In genomic region chrX:1443556-1444243, ce11 we compare ENCODE assay signal across 4 worm cellular contexts.
TF ChIP-seq lines count a peak whose summit lies in the region.

No protein-coding gene starts in this region.

TF ChIP-seq in whole organism, L2 larva, 48 proteins besides CTCF, POLR2A, EP300 and RAD21 (continues in another document):
- TF ChIP-seq nhr-77 (tag; optimal IDR thresholded peaks at IDR 0.05; lab: Kevin White, UChicago), result no peak
- no peak for TF ChIP-seq mbf-1 (tag; optimal IDR thresholded peaks at IDR 0.05; lab: Kevin White, UChicago)
- no peak for TF ChIP-seq elt-3 (tag; optimal IDR thresholded peaks at IDR 0.05; lab: Kevin White, UChicago)
- TF ChIP-seq nhr-21 (tag; optimal IDR thresholded peaks at IDR 0.05; lab: Kevin White, UChicago), result no peak
- TF ChIP-seq C34F6.9 (tag; optimal IDR thresholded peaks at IDR 0.05; lab: Kevin White, UChicago), result peak; percentile 22
- TF ChIP-seq nhr-6 (tag; optimal IDR thresholded peaks at IDR 0.05; lab: Kevin White, UChicago), result no peak
- TF ChIP-seq ama-1 (optimal IDR thresholded peaks at IDR 0.05; lab: Kevin White, UChicago), result no peak
- no peak for TF ChIP-seq ceh-16 (tag; optimal IDR thresholded peaks at IDR 0.05; lab: Kevin White, UChicago)
- no peak for TF ChIP-seq ztf-1 (GFP tag; conservative IDR thresholded peaks at IDR 0.05; lab: Robert Waterston, UW)
- no peak for TF ChIP-seq ztf-4 (tag; optimal IDR thresholded peaks at IDR 0.05; lab: Kevin White, UChicago)
- TF ChIP-seq sma-3 (GFP tag; optimal IDR thresholded peaks at IDR 0.05; lab: Kevin White, UChicago), result peak; percentile 20
- peak; percentile 4 for TF ChIP-seq lin-13 (GFP tag; optimal IDR thresholded peaks at IDR 0.05; lab: Kevin White, UChicago)
- no peak for TF ChIP-seq Y55F3AM.14 (GFP tag; optimal IDR thresholded peaks at IDR 0.05; lab: Kevin White, UChicago)
- no peak for TF ChIP-seq alr-1 (tag; optimal IDR thresholded peaks at IDR 0.05; lab: Kevin White, UChicago)
- no peak for TF ChIP-seq nhr-23 (tag; optimal IDR thresholded peaks at IDR 0.05; lab: Kevin White, UChicago)
- TF ChIP-seq lin-11 (tag; optimal IDR thresholded peaks at IDR 0.05; lab: Kevin White, UChicago), result no peak
- TF ChIP-seq skn-1 (tag; optimal IDR thresholded peaks at IDR 0.05; lab: Kevin White, UChicago), result no peak
- TF ChIP-seq blmp-1 (tag; optimal IDR thresholded peaks at IDR 0.05; lab: Kevin White, UChicago; ENCODE audit: insufficient read depth), result no peak
- no peak for TF ChIP-seq dmd-4 (tag; optimal IDR thresholded peaks at IDR 0.05; lab: Kevin White, UChicago)
- TF ChIP-seq gmeb-1 (tag; optimal IDR thresholded peaks at IDR 0.05; lab: Kevin White, UChicago), result no peak
- TF ChIP-seq mdl-1 (tag; optimal IDR thresholded peaks at IDR 0.05; lab: Kevin White, UChicago), result no peak
- TF ChIP-seq F13H6.1 (tag; optimal IDR thresholded peaks at IDR 0.05; lab: Kevin White, UChicago), result no peak
- TF ChIP-seq unc-55 (GFP tag; optimal IDR thresholded peaks at IDR 0.05; lab: Kevin White, UChicago), result no peak
- TF ChIP-seq unc-39 (tag; optimal IDR thresholded peaks at IDR 0.05; lab: Kevin White, UChicago), result no peak

TF ChIP-seq in whole organism, L4 larva, 104 proteins besides CTCF, POLR2A, EP300 and RAD21:
- TF ChIP-seq daf-16 (GFP tag; optimal IDR thresholded peaks at IDR 0.05; lab: Kevin White, UChicago) (no peak), daf-16 (tag; optimal IDR thresholded peaks at IDR 0.05; lab: Kevin White, UChicago) (peak; percentile 37), hif-1 (tag; optimal IDR thresholded peaks at IDR 0.05; lab: Kevin White, UChicago) (peak in 1 of 2 experiments; percentile 17), daf-19 (GFP tag; conservative IDR thresholded peaks at IDR 0.05; lab: Robert Waterston, UW) (no peak), nhr-102 (tag; optimal IDR thresholded peaks at IDR 0.05; lab: Kevin White, UChicago) (peak; percentile 55), fos-1 (tag; optimal IDR thresholded peaks at IDR 0.05; lab: Kevin White, UChicago) (no peak), mep-1 (tag; optimal IDR thresholded peaks at IDR 0.05; lab: Kevin White, UChicago) (peak; percentile 0), aha-1 (tag; lab: Kevin White, UChicago) (peak; percentile 68), nhr-77 (tag; optimal IDR thresholded peaks at IDR 0.05; lab: Kevin White, UChicago) (peak; percentile 61), mxl-2 (GFP tag; conservative IDR thresholded peaks at IDR 0.05; lab: Robert Waterston, UW) (no peak), ces-1 (GFP tag; optimal IDR thresholded peaks at IDR 0.05; lab: Kevin White, UChicago) (no peak), nhr-28 (tag; optimal IDR thresholded peaks at IDR 0.05; lab: Kevin White, UChicago) (no peak), Y105C5A.15 (GFP tag; IDR thresholded peaks at IDR 0.05; lab: Robert Waterston, UW) (no peak), duxl-1 (tag; optimal IDR thresholded peaks at IDR 0.05; lab: Kevin White, UChicago; ENCODE audit: poor library complexity) (peak; percentile 8), unc-62 (GFP tag; optimal IDR thresholded peaks at IDR 0.05 in 1 of 2; lab: Kevin White, UChicago) (peak in 1 of 2 experiments; percentile 89), unc-62 (tag; optimal IDR thresholded peaks at IDR 0.05; lab: Kevin White, UChicago) (no peak), lin-38 (GFP tag; IDR thresholded peaks at IDR 0.05; lab: Robert Waterston, UW) (peak; percentile 10; the same call in 1 of the 2 replicates), pha-4 (GFP tag; IDR thresholded peaks at IDR 0.05; lab: Robert Waterston, UW) (no peak), pha-4 (tag; optimal IDR thresholded peaks at IDR 0.05; lab: Kevin White, UChicago) (no peak)
TF ChIP-seq in whole organism, L4 larva: peak in this region for 9.

TF ChIP-seq in whole organism, late embryonic, 69 proteins besides CTCF, POLR2A, EP300 and RAD21:
- TF ChIP-seq Y22D7AL.16 (tag; optimal IDR thresholded peaks at IDR 0.05; lab: Kevin White, UChicago) (peak; percentile 3), gmeb-2 (tag; optimal IDR thresholded peaks at IDR 0.05; lab: Kevin White, UChicago) (no peak)

TF ChIP-seq in whole organism, mixed stage, embryonic, 35 proteins besides CTCF, POLR2A, EP300 and RAD21:
- TF ChIP-seq flh-1 (GFP tag; optimal IDR thresholded peaks at IDR 0.05; lab: Kevin White, UChicago) (no peak), nhr-76 (tag; optimal IDR thresholded peaks at IDR 0.05; lab: Kevin White, UChicago) (no peak), ces-1 (GFP tag; optimal IDR thresholded peaks at IDR 0.05; lab: Kevin White, UChicago) (peak; percentile 6)
TF ChIP-seq in whole organism, mixed stage, embryonic: peak in this region for 1.
